Fruit fly (Drosophila melanogaster) whole organism, embryonic: Measurements from ENCODE around the gene CG9948.

Source experiments
- Awh ChIP-seq: fragments of 200-800 bp; sonication (Bioruptor generic); IDR thresholded peaks from 2 replicates; pipeline ENCODE4, ENCODE4 v1.3.6; 2022; ENCODE audit warnings: missing biosample characterization, missing genetic modification characterization
- CG10209 ChIP-seq: fragments of 200-800 bp; sonication (Bioruptor generic); optimal IDR thresholded peaks from 3 replicates; lab custom pipeline; 2017; ENCODE audit warnings: missing biosample characterization, mild to moderate bottlenecking, missing genetic modification characterization, missing genetic modification reagents
- CG10565 ChIP-seq: fragments of 200-800 bp; sonication (Bioruptor generic); optimal IDR thresholded peaks from 3 replicates; lab custom pipeline; 2016; ENCODE audit warnings: missing biosample characterization, mild to moderate bottlenecking, missing genetic modification characterization
- CG11504 ChIP-seq: fragments of 200-800 bp; sonication (Bioruptor generic); optimal IDR thresholded peaks from 3 replicates; lab custom pipeline; 2019; ENCODE audit warnings: missing biosample characterization, mild to moderate bottlenecking, missing genetic modification characterization, moderate library complexity
- CG12659 ChIP-seq: fragments of 200-800 bp; sonication (Bioruptor generic); optimal IDR thresholded peaks from 3 replicates; lab custom pipeline; 2017; ENCODE audit warnings: mild to moderate bottlenecking, missing biosample characterization, missing genetic modification reagents, missing genetic modification characterization
- CG14710 ChIP-seq: fragments of 200-800 bp; sonication (Bioruptor generic); optimal IDR thresholded peaks from 3 replicates; lab custom pipeline; 2019; ENCODE audit warnings: missing biosample characterization, mild to moderate bottlenecking, missing genetic modification characterization, moderate library complexity
- CG14965 ChIP-seq: fragments of 200-800 bp; sonication (Bioruptor generic); optimal IDR thresholded peaks from 2 replicates; lab custom pipeline; 2016; ENCODE audit warnings: missing biosample characterization, missing genetic modification characterization, borderline replicate concordance
- CG15601 ChIP-seq: fragments of 200-800 bp; sonication (Bioruptor generic); optimal IDR thresholded peaks from 3 replicates; lab custom pipeline; 2019; ENCODE audit warnings: missing biosample characterization, mild to moderate bottlenecking, missing genetic modification characterization, moderate library complexity
- CG2116 ChIP-seq: fragments of 200-800 bp; sonication (Bioruptor generic); optimal IDR thresholded peaks from 3 replicates; lab custom pipeline; 2018; ENCODE audit warnings: missing biosample characterization, mild to moderate bottlenecking, missing genetic modification characterization
- CG31441 ChIP-seq: fragments of 200-800 bp; sonication (Bioruptor generic); IDR thresholded peaks from 2 replicates; pipeline ENCODE4 v1.3.6; 2022; ENCODE audit warnings: missing biosample characterization, missing genetic modification characterization
- CG3281 ChIP-seq: fragments of 200-800 bp; sonication (Bioruptor generic); optimal IDR thresholded peaks from 3 replicates; lab custom pipeline; 2017; ENCODE audit warnings: missing biosample characterization, mild to moderate bottlenecking, missing genetic modification characterization
- CG42726 ChIP-seq: fragments of 200-800 bp; sonication (Bioruptor generic); IDR thresholded peaks from 2 replicates; pipeline ENCODE4 v1.3.6; 2022; ENCODE audit warnings: missing biosample characterization, missing genetic modification characterization; ENCODE audit not compliant: partially characterized antibody
- CG43689 ChIP-seq: fragments of 200-800 bp; sonication (Bioruptor generic); IDR thresholded peaks from 2 replicates; pipeline ENCODE4 v1.3.6; 2022; ENCODE audit warnings: missing biosample characterization, missing genetic modification characterization
- CG4617 ChIP-seq: fragments of 200-800 bp; sonication (Bioruptor generic); optimal IDR thresholded peaks from 3 replicates; lab custom pipeline; 2016; ENCODE audit warnings: missing biosample characterization, missing genetic modification characterization, borderline replicate concordance
- CG6654 ChIP-seq: fragments of 200-800 bp; sonication (Bioruptor generic); optimal IDR thresholded peaks from 2 replicates; lab custom pipeline; 2017; ENCODE audit warnings: missing biosample characterization, mild to moderate bottlenecking, missing genetic modification characterization
- CG6689 ChIP-seq: fragments of 200-800 bp; sonication (Bioruptor generic); IDR thresholded peaks from 2 replicates; pipeline ENCODE4 v1.3.6; 2022; ENCODE audit warnings: missing biosample characterization, missing genetic modification characterization
- CG6854 ChIP-seq: fragments of 200-800 bp; sonication (Bioruptor generic); optimal IDR thresholded peaks from 3 replicates; lab custom pipeline; 2017; ENCODE audit warnings: missing biosample characterization, mild to moderate bottlenecking, missing genetic modification characterization
- CG7928 ChIP-seq: fragments of 200-800 bp; sonication (Bioruptor generic); optimal IDR thresholded peaks from 2 replicates; lab custom pipeline; 2017; ENCODE audit warnings: missing biosample characterization, mild to moderate bottlenecking, missing genetic modification characterization
- CG9609 ChIP-seq: fragments of 200-800 bp; sonication (Bioruptor generic); optimal IDR thresholded peaks from 3 replicates; lab custom pipeline; 2016; ENCODE audit warnings: missing biosample characterization, missing genetic modification characterization
- CkIIα-i1 ChIP-seq: fragments of 200-800 bp; sonication (Bioruptor generic); IDR thresholded peaks from 2 replicates; pipeline ENCODE4 v1.3.6; 2022; ENCODE audit warnings: missing biosample characterization, missing genetic modification characterization
- Dfd ChIP-seq, 2 experiments: fragments of >200 bp; optimal IDR thresholded peaks; 2 replicates each; lab custom pipeline; 2017; ENCODE audit warnings: missing biosample characterization in 2 of 2, missing genetic modification characterization in 2 of 2
- Dip2 ChIP-seq: fragments of 200-800 bp; sonication (Bioruptor generic); IDR thresholded peaks from 2 replicates; pipeline ENCODE4 v1.3.6; 2022; ENCODE audit warnings: missing biosample characterization, missing genetic modification characterization
- Gsc ChIP-seq: fragments of 200-800 bp; sonication (Bioruptor generic); IDR thresholded peaks from 2 replicates; pipeline ENCODE4 v1.3.6; 2022; ENCODE audit warnings: missing biosample characterization, missing genetic modification characterization
- Hey ChIP-seq: fragments of 200-800 bp; sonication (Bioruptor generic); optimal IDR thresholded peaks from 3 replicates; lab custom pipeline; 2018; ENCODE audit warnings: missing biosample characterization, mild to moderate bottlenecking, missing genetic modification characterization
- HmgZ ChIP-seq: fragments of 200-800 bp; sonication (Bioruptor generic); optimal IDR thresholded peaks from 2 replicates; lab custom pipeline; 2018; ENCODE audit warnings: missing biosample characterization, mild to moderate bottlenecking, missing genetic modification characterization
- Hmr ChIP-seq: fragments of 200-800 bp; sonication (Bioruptor generic); optimal IDR thresholded peaks from 3 replicates; lab custom pipeline; 2017; ENCODE audit warnings: mild to moderate bottlenecking, missing biosample characterization, missing genetic modification reagents, missing genetic modification characterization
- NFAT ChIP-seq: fragments of 200-800 bp; sonication (Bioruptor generic); IDR thresholded peaks from 2 replicates; pipeline ENCODE4 v1.3.6; 2022; ENCODE audit warnings: missing biosample characterization, missing genetic modification characterization
- Scr ChIP-seq: fragments of 200-800 bp; sonication (Bioruptor generic); IDR thresholded peaks from 2 replicates; pipeline ENCODE4 v1.3.6; 2022; ENCODE audit warnings: missing biosample characterization, missing genetic modification characterization; ENCODE audit not compliant: partially characterized antibody
- Sry-β ChIP-seq: fragments of 200-800 bp; sonication (Bioruptor generic); optimal IDR thresholded peaks from 2 replicates; lab custom pipeline; 2018; ENCODE audit warnings: missing biosample characterization, mild to moderate bottlenecking, missing genetic modification characterization, moderate library complexity
- Taf1 ChIP-seq: fragments of 200-800 bp; sonication (Bioruptor generic); IDR thresholded peaks from 2 replicates; pipeline ENCODE4 v1.3.6; 2022; ENCODE audit warnings: missing biosample characterization, missing genetic modification characterization
- ara ChIP-seq: fragments of 200-800 bp; sonication (Bioruptor generic); IDR thresholded peaks from 2 replicates; pipeline ENCODE4 v1.3.6; 2022; ENCODE audit warnings: missing biosample characterization, missing genetic modification characterization
- gsb ChIP-seq: fragments of 200-800 bp; sonication (Bioruptor generic); IDR thresholded peaks from 2 replicates; pipeline ENCODE4 v1.3.6; 2022; ENCODE audit warnings: missing biosample characterization, missing genetic modification characterization
- her ChIP-seq: fragments of 200-800 bp; sonication (Bioruptor generic); optimal IDR thresholded peaks from 2 replicates; lab custom pipeline; 2016; ENCODE audit warnings: missing biosample characterization, missing genetic modification characterization
- jing ChIP-seq: fragments of 200-800 bp; sonication (Bioruptor generic); optimal IDR thresholded peaks from 2 replicates; lab custom pipeline; 2018; ENCODE audit warnings: missing biosample characterization, mild to moderate bottlenecking, missing genetic modification characterization
- jumu ChIP-seq: fragments of 200-800 bp; sonication (Bioruptor generic); optimal IDR thresholded peaks from 3 replicates; lab custom pipeline; 2016; ENCODE audit warnings: missing biosample characterization, missing genetic modification characterization
- ken ChIP-seq: fragments of 200-800 bp; sonication (Bioruptor generic); IDR thresholded peaks from 3 replicates; pipeline ENCODE4 v1.3.6; 2022; ENCODE audit warnings: missing biosample characterization, missing genetic modification characterization
- mirr ChIP-seq: fragments of 200-800 bp; sonication (Bioruptor generic); optimal IDR thresholded peaks from 3 replicates; lab custom pipeline; 2018; ENCODE audit warnings: missing biosample characterization, mild to moderate bottlenecking, missing genetic modification characterization
- nerfin-2 ChIP-seq: fragments of 200-800 bp; sonication (Bioruptor generic); IDR thresholded peaks from 2 replicates; pipeline ENCODE4 v1.3.6; 2022; ENCODE audit warnings: missing biosample characterization, missing genetic modification characterization; ENCODE audit not compliant: partially characterized antibody
- nom ChIP-seq: fragments of 200-800 bp; sonication (Bioruptor generic); optimal IDR thresholded peaks from 2 replicates; lab custom pipeline; 2017; ENCODE audit warnings: missing biosample characterization, missing genetic modification characterization, mild to moderate bottlenecking, moderate library complexity, missing genetic modification reagents
- pfk ChIP-seq: fragments of 200-800 bp; sonication (Bioruptor generic); optimal IDR thresholded peaks from 2 replicates; lab custom pipeline; 2018; ENCODE audit warnings: missing biosample characterization, mild to moderate bottlenecking, missing genetic modification characterization, moderate library complexity
- scrt ChIP-seq: fragments of 200-800 bp; sonication (Bioruptor generic); optimal IDR thresholded peaks from 2 replicates; lab custom pipeline; 2018; ENCODE audit warnings: missing biosample characterization, mild to moderate bottlenecking, missing genetic modification characterization, moderate library complexity
- seq ChIP-seq: fragments of 200-800 bp; sonication (Bioruptor generic); IDR thresholded peaks from 2 replicates; pipeline ENCODE4 v1.3.6; 2022; ENCODE audit warnings: missing biosample characterization, missing genetic modification characterization
- sisA ChIP-seq: fragments of 200-800 bp; sonication (Bioruptor generic); IDR thresholded peaks from 2 replicates; pipeline ENCODE4 v1.3.6; 2022; ENCODE audit warnings: missing biosample characterization, missing genetic modification characterization
- slp2 ChIP-seq: fragments of 200-800 bp; sonication (Bioruptor generic); optimal IDR thresholded peaks from 2 replicates; lab custom pipeline; 2016; ENCODE audit warnings: missing biosample characterization, missing genetic modification characterization
- tna ChIP-seq: fragments of 200-800 bp; sonication (Bioruptor generic); IDR thresholded peaks from 2 replicates; pipeline ENCODE4 v1.3.6; 2022; ENCODE audit warnings: missing biosample characterization, missing genetic modification characterization; ENCODE audit not compliant: partially characterized antibody
- trh ChIP-seq: fragments of 200-800 bp; sonication (Bioruptor generic); optimal IDR thresholded peaks from 2 replicates; lab custom pipeline; 2016; ENCODE audit warnings: missing biosample characterization, missing genetic modification characterization
- tx ChIP-seq: fragments of 200-800 bp; sonication (Bioruptor generic); optimal IDR thresholded peaks from 2 replicates; lab custom pipeline; 2016; ENCODE audit warnings: missing biosample characterization, missing genetic modification characterization
- zen2 ChIP-seq: fragments of 200-800 bp; sonication (Bioruptor generic); IDR thresholded peaks from 3 replicates; pipeline ENCODE4 v1.3.6; 2022; ENCODE audit warnings: missing biosample characterization, missing genetic modification characterization; ENCODE audit not compliant: partially characterized antibody

Gene CG9948

dm6 chr3L:6988942-6989569, 33.3 kb downstream of the CG9948 start (continued):
- TF ChIP-seq jumu (peak; percentile 59), nerfin-2 (no peak), CG12659 (GFP tag; lab: Kevin White, UChicago) (peak; percentile 96), jing (GFP tag; lab: Kevin White, UChicago) (no peak), Taf1 (peak; percentile 65), Gsc (GFP tag; lab: Robert Waterston, UW) (peak; percentile 66; the same call in 1 of the 2 replicates), gsb (peak; percentile 66; the same call in 1 of the 2 replicates), CG3281 (peak; percentile 95), tx (GFP tag; lab: Kevin White, UChicago) (peak; percentile 37), HmgZ (tag; lab: Kevin White, UChicago) (peak; percentile 49), scrt (GFP tag; lab: Kevin White, UChicago) (peak; percentile 85), NFAT (GFP tag; lab: Robert Waterston, UW) (peak; percentile 53), mirr (GFP tag; lab: Kevin White, UChicago) (peak; percentile 18), Hmr (GFP tag; lab: Kevin White, UChicago) (peak; percentile 91), tna (GFP tag; lab: Robert Waterston, UW) (no peak), her (peak; percentile 31), ken (0 out of 3 replicates have a peak, but pooled peaks have one; percentile 33), ara (GFP tag; lab: Robert Waterston, UW) (peak; percentile 70), trh (GFP tag; lab: Kevin White, UChicago) (peak; percentile 80), nom (GFP tag; lab: Kevin White, UChicago) (peak; percentile 69), CG11504 (tag; lab: Kevin White, UChicago) (peak; percentile 96), Dfd (GFP tag; optimal IDR thresholded peaks at IDR 0.05; lab: Kevin White, UChicago) (peak in 1 of 2 experiments; percentile 35), CG7928 (peak; percentile 61), CG31441 (GFP tag; lab: Robert Waterston, UW) (peak; percentile 98), slp2 (GFP tag; lab: Kevin White, UChicago) (peak; percentile 69), Awh (GFP tag; lab: Robert Waterston, UW) (peak; percentile 46; the same call in 1 of the 2 replicates), CG6654 (GFP tag; lab: Kevin White, UChicago) (peak; percentile 85), Scr (0 out of 2 replicates have a peak, but pooled peaks have one; percentile 8), CG14965 (GFP tag; lab: Kevin White, UChicago) (peak; percentile 13), zen2 (0 out of 3 replicates have a peak, but pooled peaks have one; percentile 13), seq (GFP tag; lab: Robert Waterston, UW) (peak; percentile 27; the same call in 1 of the 2 replicates), sisA (GFP tag; lab: Robert Waterston, UW) (peak; percentile 86), Dip2 (no peak), CG2116 (GFP tag; lab: Kevin White, UChicago) (peak; percentile 58), Sry-β (GFP tag; lab: Kevin White, UChicago) (peak; percentile 45), Hey (tag; lab: Kevin White, UChicago) (no peak), CG43689 (no peak; the same call in 1 of the 2 replicates), CG6854 (peak; percentile 89), CG10565 (peak; percentile 21), CG6689 (GFP tag; lab: Robert Waterston, UW) (peak; percentile 94), CG4617 (GFP tag; lab: Kevin White, UChicago) (peak; percentile 46), CG9609 (peak; percentile 47), CG14710 (tag; lab: Kevin White, UChicago) (peak; percentile 97), CG15601 (tag; lab: Kevin White, UChicago) (peak; percentile 86), CG42726 (GFP tag; lab: Robert Waterston, UW) (no peak), CkIIα-i1 (GFP tag; lab: Robert Waterston, UW) (no peak), CG10209 (peak; percentile 94), pfk (no peak)
